Fruit fly (Drosophila melanogaster) whole organism, embryonic: ENCODE measurements around the gene Nagk.

ENCODE experiments used
- Atf6 ChIP-seq: fragments of 200-800 bp; sonication (Bioruptor generic); IDR thresholded peaks from 2 replicates; pipeline ENCODE4 v1.3.6; 2022; ENCODE audit warnings: missing biosample characterization, missing genetic modification characterization
- B-H1 ChIP-seq: fragments of 200-800 bp; sonication (Bioruptor generic); IDR thresholded peaks from 3 replicates; pipeline ENCODE4 v1.3.6; 2022; ENCODE audit warnings: missing biosample characterization, missing genetic modification characterization
- BEAF-32 ChIP-seq: fragments of 200-800 bp; sonication (Bioruptor generic); optimal IDR thresholded peaks from 3 replicates; lab custom pipeline; 2017; ENCODE audit warnings: missing biosample characterization, missing genetic modification characterization, mild to moderate bottlenecking, moderate library complexity, missing genetic modification reagents
- BtbVII ChIP-seq: fragments of 200-800 bp; sonication (Bioruptor generic); optimal IDR thresholded peaks from 3 replicates; lab custom pipeline; 2017; ENCODE audit warnings: missing biosample characterization, mild to moderate bottlenecking, missing genetic modification characterization
- CG12071 ChIP-seq: fragments of 200-800 bp; sonication (Bioruptor generic); optimal IDR thresholded peaks from 3 replicates; lab custom pipeline; 2018; ENCODE audit warnings: missing biosample characterization, mild to moderate bottlenecking, missing genetic modification characterization
- CG12104 ChIP-seq: fragments of 200-800 bp; sonication (Bioruptor generic); optimal IDR thresholded peaks from 3 replicates; lab custom pipeline; 2016; ENCODE audit warnings: missing biosample characterization, missing genetic modification characterization
- CG12219 ChIP-seq: fragments of 200-800 bp; sonication (Bioruptor generic); optimal IDR thresholded peaks from 3 replicates; lab custom pipeline; 2018; ENCODE audit warnings: missing biosample characterization, mild to moderate bottlenecking, missing genetic modification characterization
- CG14860 ChIP-seq: fragments of 200-800 bp; sonication (Bioruptor generic); IDR thresholded peaks from 3 replicates; pipeline ENCODE4 v1.3.6; 2022; ENCODE audit warnings: missing biosample characterization, missing genetic modification characterization; ENCODE audit not compliant: partially characterized antibody
- CG15514 ChIP-seq: fragments of 200-800 bp; sonication (Bioruptor generic); optimal IDR thresholded peaks from 3 replicates; lab custom pipeline; 2017; ENCODE audit warnings: missing biosample characterization, missing genetic modification characterization, mild to moderate bottlenecking, moderate library complexity, missing genetic modification reagents
- CG1602 ChIP-seq: fragments of 200-800 bp; sonication (Bioruptor generic); optimal IDR thresholded peaks from 3 replicates; lab custom pipeline; 2016; ENCODE audit warnings: missing biosample characterization, missing genetic modification characterization
- CG17328 ChIP-seq: fragments of 200-800 bp; sonication (Bioruptor generic); IDR thresholded peaks from 2 replicates; pipeline ENCODE4 v1.3.6; 2022; ENCODE audit warnings: missing biosample characterization, missing genetic modification characterization
- CG18619 ChIP-seq: fragments of 200-800 bp; sonication (Bioruptor generic); optimal IDR thresholded peaks from 3 replicates; lab custom pipeline; 2017; ENCODE audit warnings: missing biosample characterization, mild to moderate bottlenecking, missing genetic modification characterization
- CG3065 ChIP-seq: fragments of 200-800 bp; sonication (Bioruptor generic); optimal IDR thresholded peaks from 2 replicates; lab custom pipeline; 2016; ENCODE audit warnings: missing biosample characterization, missing genetic modification characterization
- CG32767 ChIP-seq: fragments of 200-800 bp; sonication (Bioruptor generic); IDR thresholded peaks from 2 replicates; pipeline ENCODE4 v1.3.6; 2022; ENCODE audit warnings: missing biosample characterization, missing genetic modification characterization
- CG3726 ChIP-seq: fragments of 200-800 bp; sonication (Bioruptor generic); IDR thresholded peaks from 3 replicates; pipeline ENCODE4, ENCODE4 v1.3.6; 2022; ENCODE audit warnings: missing biosample characterization, missing genetic modification characterization
- CG7271 ChIP-seq: fragments of 200-800 bp; sonication (Bioruptor generic); optimal IDR thresholded peaks from 2 replicates; lab custom pipeline; 2018; ENCODE audit warnings: missing biosample characterization, mild to moderate bottlenecking, missing genetic modification characterization, moderate library complexity
- CG7372 ChIP-seq: fragments of 200-800 bp; sonication (Bioruptor generic); IDR thresholded peaks from 2 replicates; pipeline ENCODE4 v1.3.6; 2022; ENCODE audit warnings: missing biosample characterization, missing genetic modification characterization
- CG7839 ChIP-seq: fragments of 200-800 bp; sonication (Bioruptor generic); optimal IDR thresholded peaks from 3 replicates; lab custom pipeline; 2018; ENCODE audit warnings: missing biosample characterization, mild to moderate bottlenecking, missing genetic modification characterization, moderate library complexity
- CG7987 ChIP-seq: fragments of 200-800 bp; sonication (Bioruptor generic); optimal IDR thresholded peaks from 2 replicates; lab custom pipeline; 2018; ENCODE audit warnings: missing biosample characterization, mild to moderate bottlenecking, missing genetic modification characterization, moderate library complexity
- CG8388 ChIP-seq: fragments of 200-800 bp; sonication (Bioruptor generic); optimal IDR thresholded peaks from 2 replicates; lab custom pipeline; 2019; ENCODE audit warnings: missing biosample characterization, mild to moderate bottlenecking, missing genetic modification characterization, moderate library complexity
- CG8944 ChIP-seq: fragments of 200-800 bp; sonication (Bioruptor generic); optimal IDR thresholded peaks from 3 replicates; lab custom pipeline; 2016; ENCODE audit warnings: missing biosample characterization, missing genetic modification characterization
- Dip3 ChIP-seq: fragments of 200-800 bp; sonication (Bioruptor generic); optimal IDR thresholded peaks from 3 replicates; lab custom pipeline; 2016; ENCODE audit warnings: missing biosample characterization, missing genetic modification characterization
- GATAe ChIP-seq: fragments of 200-800 bp; sonication (Bioruptor generic); conservative IDR thresholded peaks from 2 replicates; pipeline ENCODE4 v1.3.6; 2022; ENCODE audit warnings: missing biosample characterization, missing genetic modification characterization
- H2.0 ChIP-seq: fragments of 200-800 bp; sonication (Bioruptor generic); IDR thresholded peaks from 2 replicates; pipeline ENCODE4 v1.3.6; 2022; ENCODE audit warnings: missing biosample characterization, missing genetic modification characterization
- HmgZ ChIP-seq: fragments of 200-800 bp; sonication (Bioruptor generic); optimal IDR thresholded peaks from 2 replicates; lab custom pipeline; 2018; ENCODE audit warnings: missing biosample characterization, mild to moderate bottlenecking, missing genetic modification characterization
- Jarid2 ChIP-seq: fragments of 200-800 bp; sonication (Bioruptor generic); optimal IDR thresholded peaks from 3 replicates; lab custom pipeline; 2017; ENCODE audit warnings: mild to moderate bottlenecking, missing biosample characterization, missing genetic modification reagents, missing genetic modification characterization
- Med ChIP-seq: fragments of 200-800 bp; sonication (Bioruptor generic); peaks from one replicate; lab custom pipeline; 2016; ENCODE audit warnings: missing biosample characterization, missing genetic modification characterization, mild to moderate bottlenecking, inconsistent platforms, moderate library complexity
- Myb ChIP-seq: fragments of 200-800 bp; sonication (Bioruptor generic); optimal IDR thresholded peaks from 2 replicates; lab custom pipeline; 2016; ENCODE audit warnings: missing biosample characterization, missing genetic modification characterization
- NK7.1 ChIP-seq: fragments of 200-800 bp; sonication (Bioruptor generic); optimal IDR thresholded peaks from 3 replicates; lab custom pipeline; 2016; ENCODE audit warnings: missing biosample characterization, missing genetic modification characterization
- Oaz ChIP-seq: fragments of 200-800 bp; sonication (Bioruptor generic); IDR thresholded peaks from 2 replicates; pipeline ENCODE4 v1.3.6; 2022; ENCODE audit warnings: missing biosample characterization, missing genetic modification characterization
- Optix ChIP-seq: fragments of 200-800 bp; sonication (Bioruptor generic); IDR thresholded peaks from 3 replicates; pipeline ENCODE4 v1.3.6; 2022; ENCODE audit warnings: missing biosample characterization, missing genetic modification characterization
- Pdp1 ChIP-seq, 2 experiments: fragments of 200-800 bp; sonication (Bioruptor generic); optimal IDR thresholded peaks; 3 replicates each; lab custom pipeline; 2016; ENCODE audit warnings: missing biosample characterization in 2 of 2, missing genetic modification characterization in 2 of 2, mild to moderate bottlenecking in 1 of 2, moderate library complexity in 1 of 2
- Sin3A ChIP-seq: fragments of >200 bp; optimal IDR thresholded peaks from 2 replicates; lab custom pipeline; 2018
- bbx ChIP-seq: fragments of 200-800 bp; sonication (Bioruptor generic); IDR thresholded peaks from 2 replicates; pipeline ENCODE4 v1.3.6; 2022; ENCODE audit warnings: missing biosample characterization, missing genetic modification characterization; ENCODE audit not compliant: partially characterized antibody
- cad ChIP-seq: fragments of >200 bp; optimal IDR thresholded peaks from 2 replicates; lab custom pipeline; 2017; ENCODE audit warnings: missing biosample characterization, missing genetic modification characterization
- cg ChIP-seq: fragments of 200-800 bp; sonication (Bioruptor generic); optimal IDR thresholded peaks from 3 replicates; lab custom pipeline; 2019; ENCODE audit warnings: missing biosample characterization, mild to moderate bottlenecking, missing genetic modification characterization, moderate library complexity
- chinmo ChIP-seq: fragments of 200-800 bp; sonication (Bioruptor generic); IDR thresholded peaks from 4 replicates; pipeline ENCODE4 v1.3.6; 2022; ENCODE audit warnings: missing biosample characterization, missing genetic modification characterization; ENCODE audit not compliant: partially characterized antibody
- jing ChIP-seq: fragments of 200-800 bp; sonication (Bioruptor generic); optimal IDR thresholded peaks from 2 replicates; lab custom pipeline; 2018; ENCODE audit warnings: missing biosample characterization, mild to moderate bottlenecking, missing genetic modification characterization
- jumu ChIP-seq: fragments of 200-800 bp; sonication (Bioruptor generic); optimal IDR thresholded peaks from 3 replicates; lab custom pipeline; 2016; ENCODE audit warnings: missing biosample characterization, missing genetic modification characterization
- lbe ChIP-seq: fragments of 200-800 bp; sonication (Bioruptor generic); optimal IDR thresholded peaks from 2 replicates; lab custom pipeline; 2016; ENCODE audit warnings: missing biosample characterization, mild to moderate bottlenecking, missing genetic modification characterization
- lilli ChIP-seq: fragments of 200-800 bp; sonication (Bioruptor generic); optimal IDR thresholded peaks from 3 replicates; lab custom pipeline; 2016; ENCODE audit warnings: missing biosample characterization, missing genetic modification characterization
- odd ChIP-seq: fragments of 200-800 bp; sonication (Bioruptor generic); optimal IDR thresholded peaks from 2 replicates; lab custom pipeline; 2017; ENCODE audit warnings: missing biosample characterization, mild to moderate bottlenecking, missing genetic modification characterization
- prd ChIP-seq, 3 experiments: fragments of >200 bp in 2 of 3; fragments of 200-800 bp in 1 of 3; sonication (Bioruptor generic) in 1 of 3; optimal IDR thresholded peaks in 2 of 3; IDR thresholded peaks in 1 of 3; 2 replicates in 2 of 3; 3 replicates in 1 of 3; pipeline versions ENCODE4 v1.3.6 to Lab custom; 2017 to 2022; ENCODE audit warnings: missing biosample characterization in 1 of 3, missing genetic modification characterization in 1 of 3
- pzg ChIP-seq: fragments of 200-800 bp; sonication (Bioruptor generic); optimal IDR thresholded peaks from 3 replicates; lab custom pipeline; 2018; ENCODE audit warnings: missing biosample characterization, mild to moderate bottlenecking, missing genetic modification characterization, moderate library complexity
- repo ChIP-seq: fragments of 200-800 bp; sonication (Bioruptor generic); optimal IDR thresholded peaks from 2 replicates; lab custom pipeline; 2016; ENCODE audit warnings: missing biosample characterization, missing genetic modification characterization
- sd ChIP-seq: fragments of 200-800 bp; sonication (Bioruptor generic); optimal IDR thresholded peaks from 3 replicates; lab custom pipeline; 2018; ENCODE audit warnings: missing biosample characterization, mild to moderate bottlenecking, missing genetic modification characterization, moderate library complexity
- sens ChIP-seq: fragments of 200-800 bp; sonication (Bioruptor generic); peaks from one replicate; lab custom pipeline; 2016; ENCODE audit warnings: missing biosample characterization, missing genetic modification characterization
- sob ChIP-seq: fragments of 200-800 bp; sonication (Bioruptor generic); IDR thresholded peaks from 2 replicates; pipeline ENCODE4 v1.3.6; 2022; ENCODE audit warnings: missing biosample characterization, missing genetic modification characterization
- toy ChIP-seq: fragments of 200-800 bp; sonication (Bioruptor generic); IDR thresholded peaks from 2 replicates; pipeline ENCODE4 v1.3.6; 2022; ENCODE audit warnings: missing biosample characterization, missing genetic modification characterization
- unpg ChIP-seq: fragments of 200-800 bp; sonication (Bioruptor generic); optimal IDR thresholded peaks from 3 replicates; lab custom pipeline; 2018; ENCODE audit warnings: missing biosample characterization, mild to moderate bottlenecking, missing genetic modification characterization, moderate library complexity
- vvl ChIP-seq: fragments of 200-800 bp; sonication (Bioruptor generic); IDR thresholded peaks from 2 replicates; pipeline ENCODE4 v1.3.6; 2022; ENCODE audit warnings: missing biosample characterization, missing genetic modification characterization
- z ChIP-seq: fragments of 200-800 bp; sonication (Bioruptor generic); IDR thresholded peaks from 3 replicates; pipeline ENCODE4 v1.3.6; 2022; ENCODE audit warnings: missing biosample characterization, missing genetic modification characterization

The Nagk gene

DNA sequence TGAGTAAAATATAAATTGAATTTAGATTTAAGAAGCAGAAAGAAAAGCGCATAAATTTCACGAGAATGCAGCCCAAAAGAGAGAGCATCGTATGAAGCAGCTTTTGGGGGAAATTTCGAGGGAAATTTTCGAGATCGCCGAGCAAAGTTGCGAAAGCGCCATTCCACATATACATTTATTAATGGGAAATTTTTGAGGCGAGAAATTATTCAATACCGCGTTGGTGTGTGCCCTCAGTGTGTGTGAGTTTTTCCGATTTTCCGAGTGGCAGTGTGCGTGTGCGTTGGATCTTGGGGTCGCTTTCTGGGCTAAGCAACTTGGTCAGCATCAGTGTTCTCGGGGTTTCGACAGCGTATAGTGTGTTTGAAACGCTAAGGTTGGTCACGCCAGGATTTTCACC is 33.1 kb downstream of the Nagk start, which contains the start of gene Tm2:
Gene Tm2 (plus strand): TSS at position 270 of the 400 bp plus-strand sequence.
- TF ChIP-seq CG12071 (no peak), prd (optimal IDR thresholded peaks at IDR 0.05; lab: Kevin White, UChicago) (no peak), prd (GFP tag; IDR thresholded peaks at IDR 0.05; lab: Robert Waterston, UW) (no peak), Atf6 (GFP tag; lab: Robert Waterston, UW) (no peak), CG7271 (tag; lab: Kevin White, UChicago) (no peak), Med (peak; percentile 70), Pdp1 (GFP tag; optimal IDR thresholded peaks at IDR 0.05; lab: Kevin White, UChicago) (peak in 1 of 2 experiments; percentile 54), CG7372 (GFP tag; lab: Robert Waterston, UW) (no peak), lilli (GFP tag; lab: Kevin White, UChicago) (no peak), CG3065 (no peak), sd (tag; lab: Kevin White, UChicago) (peak; percentile 1), Myb (GFP tag; lab: Kevin White, UChicago) (no peak), toy (GFP tag; lab: Robert Waterston, UW) (no peak), CG18619 (GFP tag; lab: Kevin White, UChicago) (no peak), CG8944 (GFP tag; lab: Kevin White, UChicago) (no peak), Sin3A (no peak), unpg (GFP tag; lab: Kevin White, UChicago) (no peak), pzg (no peak), BEAF-32 (GFP tag; lab: Kevin White, UChicago) (no peak), CG32767 (GFP tag; lab: Robert Waterston, UW) (0 out of 2 replicates have a peak, but pooled peaks have one; percentile 15), chinmo (GFP tag; lab: Robert Waterston, UW) (no peak), Jarid2 (GFP tag; lab: Kevin White, UChicago) (no peak), sens (GFP tag; lab: Kevin White, UChicago) (peak; percentile 82), Dip3 (GFP tag; lab: Kevin White, UChicago) (no peak), cad (GFP tag; lab: Kevin White, UChicago) (no peak), GATAe (no peak), B-H1 (GFP tag; lab: Robert Waterston, UW) (no peak), jing (GFP tag; lab: Kevin White, UChicago) (no peak), CG7987 (GFP tag; lab: Kevin White, UChicago) (no peak), z (GFP tag; lab: Robert Waterston, UW) (0 out of 3 replicates have a peak, but pooled peaks have one; percentile 27), BtbVII (GFP tag; lab: Kevin White, UChicago) (no peak), CG14860 (GFP tag; lab: Robert Waterston, UW) (no peak), CG12104 (no peak), HmgZ (tag; lab: Kevin White, UChicago) (no peak), CG8388 (no peak), H2.0 (GFP tag; lab: Robert Waterston, UW) (no peak), sob (GFP tag; lab: Robert Waterston, UW) (no peak), CG3726 (GFP tag; lab: Robert Waterston, UW) (no peak), CG7839 (tag; lab: Kevin White, UChicago) (no peak), NK7.1 (GFP tag; lab: Kevin White, UChicago) (no peak), cg (peak; percentile 66)

DNA sequence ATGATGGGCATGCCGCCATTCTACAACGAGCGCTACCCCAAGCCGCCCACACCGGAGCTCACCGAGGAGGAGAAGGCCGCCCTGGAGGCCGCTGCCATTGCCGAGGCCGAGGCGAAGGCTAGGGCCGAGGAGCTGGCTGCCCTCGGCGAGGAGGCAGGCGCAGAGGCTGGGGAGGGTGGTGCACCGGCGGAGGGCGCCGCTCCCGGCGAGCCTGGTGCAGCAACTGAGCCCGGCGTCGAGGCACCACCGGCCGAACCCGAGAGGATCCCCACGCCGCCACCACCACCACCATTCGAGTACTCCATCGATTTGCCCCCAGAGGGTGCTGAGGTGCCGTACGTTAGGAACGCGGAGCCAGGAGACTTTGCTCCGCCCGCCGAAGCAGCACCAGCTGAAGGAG is 37.8 kb downstream of the Nagk start:
- TF ChIP-seq jumu (no peak), lbe (GFP tag; lab: Kevin White, UChicago) (no peak), repo (GFP tag; lab: Kevin White, UChicago) (no peak), CG7271 (tag; lab: Kevin White, UChicago) (no peak), CG15514 (GFP tag; lab: Kevin White, UChicago) (no peak), Optix (GFP tag; lab: Robert Waterston, UW) (no peak; the same call in 2 of the 3 replicates), CG17328 (peak; percentile 37; the same call in 1 of the 2 replicates), CG1602 (GFP tag; lab: Kevin White, UChicago) (no peak), Oaz (GFP tag; lab: Robert Waterston, UW) (no peak), odd (no peak), CG32767 (GFP tag; lab: Robert Waterston, UW) (no peak), CG12219 (GFP tag; lab: Kevin White, UChicago) (no peak), vvl (0 out of 2 replicates have a peak, but pooled peaks have one; percentile 12), bbx (GFP tag; lab: Robert Waterston, UW) (0 out of 2 replicates have a peak, but pooled peaks have one; percentile 6)
